Worm (Caenorhabditis elegans): ENCODE data around the gene Y105C5A.1268.

DNA sequence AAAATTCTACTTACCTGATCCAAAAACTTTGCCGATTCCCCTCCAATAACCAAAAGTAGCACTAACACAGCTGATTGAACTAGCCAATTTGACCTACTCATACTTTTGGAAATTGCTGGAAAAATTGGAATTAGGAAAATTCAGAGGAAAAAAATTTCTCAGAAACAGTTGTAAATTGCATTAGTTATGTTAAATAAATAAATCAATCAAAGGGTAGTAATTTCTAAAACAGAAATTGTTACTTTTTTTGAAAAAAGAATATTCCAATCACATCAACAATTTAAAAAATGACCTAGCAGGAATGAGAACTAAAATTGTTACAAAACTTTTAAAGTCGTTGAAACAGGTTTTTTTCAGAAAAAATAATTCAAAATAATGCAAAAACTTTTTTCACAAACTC lies 29.3 kb downstream of the Y105C5A.1268 start, which contains the start of gene Y105C5A.8:
- TF ChIP-seq sea-2 (GFP tag; optimal IDR thresholded peaks at IDR 0.05): no peak
- no peak for TF ChIP-seq ceh-16 (tag; optimal IDR thresholded peaks at IDR 0.05)
- no peak for TF ChIP-seq ceh-82 (tag; optimal IDR thresholded peaks at IDR 0.05)
- no peak for TF ChIP-seq nhr-11 (tag; optimal IDR thresholded peaks at IDR 0.05)
- no peak for TF ChIP-seq ztf-11 (tag; optimal IDR thresholded peaks at IDR 0.05)
- no peak for TF ChIP-seq nhr-76 (tag; optimal IDR thresholded peaks at IDR 0.05)
- TF ChIP-seq mdl-1 (tag; optimal IDR thresholded peaks at IDR 0.05): no peak
- no peak for TF ChIP-seq unc-39 (tag; optimal IDR thresholded peaks at IDR 0.05)
- no peak for TF ChIP-seq mml-1 (tag; optimal IDR thresholded peaks at IDR 0.05)
- TF ChIP-seq tbx-2 (tag; optimal IDR thresholded peaks at IDR 0.05): no peak
- no peak for TF ChIP-seq nhr-77 (tag; optimal IDR thresholded peaks at IDR 0.05)
- TF ChIP-seq jun-1 (tag; optimal IDR thresholded peaks at IDR 0.05): no peak
- no peak for TF ChIP-seq egl-27 (tag; optimal IDR thresholded peaks at IDR 0.05)
- TF ChIP-seq fkh-10 (GFP tag; optimal IDR thresholded peaks at IDR 0.05): no peak
